Fruit fly (Drosophila melanogaster) whole organism, pupa: ENCODE results near the gene Npc2f.

Experiments used
- CG32121 ChIP-seq: fragments of 200-800 bp; sonication (Bioruptor generic); IDR thresholded peaks from 2 replicates; pipeline ENCODE4 v1.3.6; 2022; ENCODE audit warnings: missing biosample characterization, missing genetic modification characterization
- CG8301 ChIP-seq: fragments of 200-800 bp; sonication (Bioruptor generic); optimal IDR thresholded peaks from 2 replicates; lab custom pipeline; 2018; ENCODE audit warnings: missing biosample characterization, mild to moderate bottlenecking, missing genetic modification characterization
- CG9948 ChIP-seq: fragments of 200-800 bp; sonication (Bioruptor generic); optimal IDR thresholded peaks from 2 replicates; lab custom pipeline; 2018; ENCODE audit warnings: missing biosample characterization, mild to moderate bottlenecking, missing genetic modification characterization, moderate library complexity
- D1 ChIP-seq: fragments of 200-800 bp; sonication (Bioruptor generic); optimal IDR thresholded peaks from 2 replicates; lab custom pipeline; 2018; ENCODE audit warnings: missing biosample characterization, mild to moderate bottlenecking, missing genetic modification characterization, moderate library complexity
- Pif1A ChIP-seq: fragments of 200-800 bp; sonication (Bioruptor generic); optimal IDR thresholded peaks from 3 replicates; lab custom pipeline; 2016; ENCODE audit warnings: missing biosample characterization, missing genetic modification characterization
- Pif1B ChIP-seq: fragments of 200-800 bp; sonication (Bioruptor generic); optimal IDR thresholded peaks from 3 replicates; lab custom pipeline; 2016; ENCODE audit warnings: missing biosample characterization, missing genetic modification characterization
- Snoo ChIP-seq: fragments of 200-800 bp; sonication (Bioruptor generic); optimal IDR thresholded peaks from 3 replicates; lab custom pipeline; 2017; ENCODE audit warnings: missing biosample characterization, mild to moderate bottlenecking, missing genetic modification characterization, inconsistent platforms
- fd96Ca ChIP-seq: fragments of 200-800 bp; sonication (Bioruptor generic); IDR thresholded peaks from 3 replicates; pipeline ENCODE4 v1.3.6; 2022; ENCODE audit warnings: missing biosample characterization, missing genetic modification characterization
- rn ChIP-seq: fragments of 200-800 bp; sonication (Bioruptor generic); IDR thresholded peaks from 2 replicates; pipeline ENCODE4 v1.3.6; 2022; ENCODE audit warnings: missing biosample characterization, missing genetic modification characterization

- no peak for TF ChIP-seq CG8301 (tag; lab: Kevin White, UChicago)
- TF ChIP-seq Pif1B: no peak
- no peak for TF ChIP-seq rn (GFP tag; lab: Robert Waterston, UW)
- TF ChIP-seq Pif1A (GFP tag; lab: Kevin White, UChicago): no peak
- TF ChIP-seq CG9948 (tag; lab: Kevin White, UChicago): no peak
- no peak for TF ChIP-seq fd96Ca (GFP tag; lab: Robert Waterston, UW)
- no peak for TF ChIP-seq CG32121 (GFP tag; lab: Robert Waterston, UW)
- TF ChIP-seq D1 (tag; lab: Kevin White, UChicago): no peak
- no peak for TF ChIP-seq Snoo (tag; lab: Kevin White, UChicago)
Observed at dm6 chr3R:24150103-24150502, 12.4 kb downstream of the Npc2f start, which contains the start of gene p38c.
